Fruit fly (Drosophila melanogaster): ENCODE data around the gene Doc3.

The Doc3 gene

DNA sequence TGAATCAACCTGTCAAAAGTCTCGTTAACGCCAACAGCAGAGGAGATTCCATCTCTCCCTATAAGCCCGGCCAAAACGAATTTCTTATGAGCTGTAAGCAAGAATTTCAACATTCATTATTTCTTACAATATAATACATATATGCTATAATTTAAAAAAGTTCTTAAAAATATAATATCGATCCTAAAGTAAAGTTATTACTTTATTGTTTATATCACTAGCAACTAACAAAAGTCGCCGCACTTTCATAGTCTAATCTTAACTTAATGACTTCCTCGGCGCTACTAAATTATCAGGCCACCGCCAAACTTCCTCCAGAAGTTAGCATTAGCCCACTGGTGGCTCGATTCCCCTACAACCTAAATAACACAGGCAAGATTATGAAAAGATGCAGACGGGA lies 28.5 kb downstream of the Doc3 start (continued):
- TF ChIP-seq Sox100B (GFP tag; optimal IDR thresholded peaks at IDR 0.05) (peak; percentile 38), NC2α (GFP tag; optimal IDR thresholded peaks at IDR 0.05) (no peak), CG13123 (GFP tag; optimal IDR thresholded peaks at IDR 0.05) (no peak), CoRest (tag; optimal IDR thresholded peaks at IDR 0.05) (peak; percentile 42), YL-1 (GFP tag; optimal IDR thresholded peaks at IDR 0.05) (no peak), trem (tag; optimal IDR thresholded peaks at IDR 0.05) (no peak), Doc3 (GFP tag; IDR thresholded peaks at IDR 0.05; ENCODE audit: partially characterized antibody) (no peak), knrl (GFP tag; IDR thresholded peaks at IDR 0.05; ENCODE audit: partially characterized antibody) (no peak), CG10274 (GFP tag; optimal IDR thresholded peaks at IDR 0.05) (peak; percentile 74), ttk (GFP tag; IDR thresholded peaks at IDR 0.05) (no peak), Hr39 (optimal IDR thresholded peaks at IDR 0.05) (no peak), lola (GFP tag; optimal IDR thresholded peaks at IDR 0.05) (peak in 1 of 3 experiments; percentile 29), repo (GFP tag; optimal IDR thresholded peaks at IDR 0.05) (no peak), Nf-YB (GFP tag; optimal IDR thresholded peaks at IDR 0.05) (no peak), Camta (GFP tag; optimal IDR thresholded peaks at IDR 0.05) (no peak), Ptx1 (GFP tag; IDR thresholded peaks at IDR 0.05) (no peak), CG8388 (GFP tag; optimal IDR thresholded peaks at IDR 0.05) (peak; percentile 10), CG18476 (GFP tag; optimal IDR thresholded peaks at IDR 0.05) (no peak), grn (GFP tag; optimal IDR thresholded peaks at IDR 0.05) (no peak), CG2678 (tag; optimal IDR thresholded peaks at IDR 0.05) (peak; percentile 42), tio (GFP tag; optimal IDR thresholded peaks at IDR 0.05) (no peak), MBD-R2 (GFP tag; IDR thresholded peaks at IDR 0.05) (no peak), gcm2 (GFP tag; optimal IDR thresholded peaks at IDR 0.05) (no peak), fd96Cb (tag; optimal IDR thresholded peaks at IDR 0.05) (peak; percentile 27), luna (GFP tag; optimal IDR thresholded peaks at IDR 0.05) (no peak), CG11696 (GFP tag; IDR thresholded peaks at IDR 0.05) (no peak), hb (GFP tag; IDR thresholded peaks at IDR 0.05; ENCODE audit: partially characterized antibody) (no peak), usp (GFP tag; optimal IDR thresholded peaks at IDR 0.05) (no peak), Blimp-1 (GFP tag; optimal IDR thresholded peaks at IDR 0.05) (peak; percentile 22), Lim3 (GFP tag; IDR thresholded peaks at IDR 0.05) (no peak), tll (GFP tag; optimal IDR thresholded peaks at IDR 0.05) (no peak), CG4424 (GFP tag; optimal IDR thresholded peaks at IDR 0.05) (peak; percentile 6), wor (GFP tag; IDR thresholded peaks at IDR 0.05) (peak; percentile 32; the same call in 1 of the 2 replicates), Oli (tag; optimal IDR thresholded peaks at IDR 0.05) (peak; percentile 38), Hr51 (GFP tag; optimal IDR thresholded peaks at IDR 0.05) (peak in 1 of 2 experiments; percentile 45), dan (GFP tag; IDR thresholded peaks at IDR 0.05) (no peak), CG12104 (GFP tag; optimal IDR thresholded peaks at IDR 0.05) (no peak), CG7839 (tag; optimal IDR thresholded peaks at IDR 0.05) (peak; percentile 34), CG7745 (tag; optimal IDR thresholded peaks at IDR 0.05) (no peak), trh (GFP tag; optimal IDR thresholded peaks at IDR 0.05) (no peak), CG7357 (GFP tag; IDR thresholded peaks at IDR 0.05) (no peak), CG8924 (tag; optimal IDR thresholded peaks at IDR 0.05) (peak; percentile 33), CG1024 (GFP tag; IDR thresholded peaks at IDR 0.05) (no peak), gem (tag; optimal IDR thresholded peaks at IDR 0.05) (peak; percentile 60), fd3F (GFP tag; optimal IDR thresholded peaks at IDR 0.05) (no peak), D19A (tag; optimal IDR thresholded peaks at IDR 0.05) (peak; percentile 45), CG4328 (GFP tag; optimal IDR thresholded peaks at IDR 0.05) (no peak), sim (GFP tag; IDR thresholded peaks at IDR 0.05) (no peak), tx (GFP tag; optimal IDR thresholded peaks at IDR 0.05) (no peak), Dll (GFP tag; IDR thresholded peaks at IDR 0.05; ENCODE audit: partially characterized antibody) (no peak), Hr78 (GFP tag; optimal IDR thresholded peaks at IDR 0.05) (no peak)

All from whole organism, embryonic.